Fruit fly (Drosophila melanogaster) whole organism, embryonic: ENCODE results near the gene caz.

Experiments
- Antp ChIP-seq: fragments of 200-800 bp; sonication (Bioruptor generic); optimal IDR thresholded peaks from 3 replicates; lab custom pipeline; 2016; ENCODE audit warnings: missing biosample characterization, missing genetic modification characterization
- Bteb2 ChIP-seq: fragments of 200-800 bp; sonication (Bioruptor generic); optimal IDR thresholded peaks from 2 replicates; lab custom pipeline; 2016; ENCODE audit warnings: missing biosample characterization, missing genetic modification characterization
- CG10431 ChIP-seq: fragments of 200-800 bp; sonication (Bioruptor generic); optimal IDR thresholded peaks from 3 replicates; lab custom pipeline; 2018; ENCODE audit warnings: missing biosample characterization, mild to moderate bottlenecking, missing genetic modification characterization
- CG13123 ChIP-seq: fragments of 200-800 bp; sonication (Bioruptor generic); optimal IDR thresholded peaks from 2 replicates; lab custom pipeline; 2016; ENCODE audit warnings: missing biosample characterization, missing genetic modification characterization
- CG13287 ChIP-seq: fragments of 200-800 bp; sonication (Bioruptor generic); IDR thresholded peaks from 2 replicates; pipeline ENCODE4 v1.3.6; 2022; ENCODE audit warnings: missing biosample characterization, missing genetic modification characterization; ENCODE audit not compliant: partially characterized antibody
- CG17802 ChIP-seq: fragments of 200-800 bp; sonication (Bioruptor generic); optimal IDR thresholded peaks from 2 replicates; lab custom pipeline; 2018; ENCODE audit warnings: missing biosample characterization, mild to moderate bottlenecking, missing genetic modification characterization, moderate library complexity
- CG18619 ChIP-seq: fragments of 200-800 bp; sonication (Bioruptor generic); optimal IDR thresholded peaks from 3 replicates; lab custom pipeline; 2017; ENCODE audit warnings: missing biosample characterization, mild to moderate bottlenecking, missing genetic modification characterization
- CG18764 ChIP-seq: fragments of 200-800 bp; sonication (Bioruptor generic); optimal IDR thresholded peaks from 3 replicates; lab custom pipeline; 2016; ENCODE audit warnings: missing biosample characterization, missing genetic modification characterization
- CG32532 ChIP-seq: fragments of 200-800 bp; sonication (Bioruptor generic); IDR thresholded peaks from 2 replicates; pipeline ENCODE4 v1.3.6; 2022; ENCODE audit warnings: missing biosample characterization, missing genetic modification characterization
- CG34422 ChIP-seq: fragments of 200-800 bp; sonication (Bioruptor generic); IDR thresholded peaks from 3 replicates; pipeline ENCODE4 v1.3.6; 2022; ENCODE audit warnings: missing biosample characterization, missing genetic modification characterization
- CG3847 ChIP-seq: fragments of 200-800 bp; sonication (Bioruptor generic); IDR thresholded peaks from 2 replicates; pipeline ENCODE4 v1.3.6; 2022; ENCODE audit warnings: missing biosample characterization, missing genetic modification characterization
- CG5953 ChIP-seq: fragments of 200-800 bp; sonication (Bioruptor generic); IDR thresholded peaks from 2 replicates; pipeline ENCODE4 v1.3.6; 2022; ENCODE audit warnings: missing biosample characterization, missing genetic modification characterization
- CG6854 ChIP-seq: fragments of 200-800 bp; sonication (Bioruptor generic); optimal IDR thresholded peaks from 3 replicates; lab custom pipeline; 2017; ENCODE audit warnings: missing biosample characterization, mild to moderate bottlenecking, missing genetic modification characterization
- CG7372 ChIP-seq: fragments of 200-800 bp; sonication (Bioruptor generic); IDR thresholded peaks from 2 replicates; pipeline ENCODE4 v1.3.6; 2022; ENCODE audit warnings: missing biosample characterization, missing genetic modification characterization
- CG8388 ChIP-seq: fragments of 200-800 bp; sonication (Bioruptor generic); optimal IDR thresholded peaks from 2 replicates; lab custom pipeline; 2019; ENCODE audit warnings: missing biosample characterization, mild to moderate bottlenecking, missing genetic modification characterization, moderate library complexity
- CG8765 ChIP-seq: fragments of 200-800 bp; sonication (Bioruptor generic); IDR thresholded peaks from 2 replicates; pipeline ENCODE4 v1.3.6; 2022; ENCODE audit warnings: missing biosample characterization, missing genetic modification characterization
- CG9817 ChIP-seq: fragments of 200-800 bp; sonication (Bioruptor generic); optimal IDR thresholded peaks from 2 replicates; lab custom pipeline; 2018; ENCODE audit warnings: missing biosample characterization, mild to moderate bottlenecking, missing genetic modification characterization, moderate library complexity
- CTCF ChIP-seq: fragments of 200-800 bp; sonication (Bioruptor generic); optimal IDR thresholded peaks from 2 replicates; lab custom pipeline; 2017; ENCODE audit warnings: missing biosample characterization, mild to moderate bottlenecking, missing genetic modification characterization, moderate library complexity
- Dbx ChIP-seq: fragments of 200-800 bp; sonication (Bioruptor generic); IDR thresholded peaks from 3 replicates; pipeline ENCODE4 v1.3.6; 2022; ENCODE audit warnings: missing biosample characterization, missing genetic modification characterization
- E2f1 ChIP-seq: fragments of 200-800 bp; sonication (Bioruptor generic); IDR thresholded peaks from 2 replicates; pipeline ENCODE4 v1.3.6; 2022; ENCODE audit warnings: missing biosample characterization, missing genetic modification characterization
- ERR ChIP-seq: fragments of 200-800 bp; sonication (Bioruptor generic); optimal IDR thresholded peaks from 2 replicates; lab custom pipeline; 2016; ENCODE audit warnings: missing biosample characterization, missing genetic modification characterization
- Gsc ChIP-seq: fragments of 200-800 bp; sonication (Bioruptor generic); IDR thresholded peaks from 2 replicates; pipeline ENCODE4 v1.3.6; 2022; ENCODE audit warnings: missing biosample characterization, missing genetic modification characterization
- HLH4C ChIP-seq: fragments of 200-800 bp; sonication (Bioruptor generic); IDR thresholded peaks from 3 replicates; pipeline ENCODE4 v1.3.6; 2022; ENCODE audit warnings: missing biosample characterization, missing genetic modification characterization; ENCODE audit not compliant: partially characterized antibody
- HmgZ ChIP-seq: fragments of 200-800 bp; sonication (Bioruptor generic); optimal IDR thresholded peaks from 2 replicates; lab custom pipeline; 2018; ENCODE audit warnings: missing biosample characterization, mild to moderate bottlenecking, missing genetic modification characterization
- Mes4 ChIP-seq: fragments of 200-800 bp; sonication (Bioruptor generic); optimal IDR thresholded peaks from 2 replicates; lab custom pipeline; 2016; ENCODE audit warnings: missing biosample characterization, missing genetic modification characterization
- Nf-YB ChIP-seq: fragments of 200-800 bp; sonication (Bioruptor generic); optimal IDR thresholded peaks from 3 replicates; lab custom pipeline; 2019; ENCODE audit warnings: missing biosample characterization, mild to moderate bottlenecking, missing genetic modification characterization, moderate library complexity
- Oaz ChIP-seq: fragments of 200-800 bp; sonication (Bioruptor generic); IDR thresholded peaks from 2 replicates; pipeline ENCODE4 v1.3.6; 2022; ENCODE audit warnings: missing biosample characterization, missing genetic modification characterization
- Rx ChIP-seq: fragments of 200-800 bp; sonication (Bioruptor generic); IDR thresholded peaks from 2 replicates; pipeline ENCODE4 v1.3.6; 2022; ENCODE audit warnings: missing biosample characterization, missing genetic modification characterization
- Ssrp ChIP-seq: fragments of 200-800 bp; sonication (Bioruptor generic); optimal IDR thresholded peaks from 2 replicates; lab custom pipeline; 2018; ENCODE audit warnings: missing biosample characterization, mild to moderate bottlenecking, missing genetic modification characterization, moderate library complexity
- Stat92E ChIP-seq, 3 experiments: fragments of >200 bp in 2 of 3; fragments of 200-800 bp in 1 of 3; sonication (Bioruptor generic) in 1 of 3; optimal IDR thresholded peaks; 2 replicates each; lab custom pipeline; 2017 to 2019; ENCODE audit warnings: missing biosample characterization in 3 of 3, missing genetic modification characterization in 3 of 3, mild to moderate bottlenecking in 1 of 3, moderate library complexity in 1 of 3
- Usf ChIP-seq: fragments of 200-800 bp; sonication (Bioruptor generic); optimal IDR thresholded peaks from 2 replicates; lab custom pipeline; 2017; ENCODE audit warnings: missing genotype, missing biosample characterization, missing genetic modification characterization
- Xrp1 ChIP-seq: fragments of 200-800 bp; sonication (Bioruptor generic); IDR thresholded peaks from 2 replicates; pipeline ENCODE4 v1.3.6; 2022; ENCODE audit warnings: missing biosample characterization, missing genetic modification characterization
- bbx ChIP-seq: fragments of 200-800 bp; sonication (Bioruptor generic); IDR thresholded peaks from 2 replicates; pipeline ENCODE4 v1.3.6; 2022; ENCODE audit warnings: missing biosample characterization, missing genetic modification characterization; ENCODE audit not compliant: partially characterized antibody
- chm ChIP-seq: fragments of 200-800 bp; sonication (Bioruptor generic); IDR thresholded peaks from 2 replicates; pipeline ENCODE4 v1.3.6; 2022; ENCODE audit warnings: missing biosample characterization, missing genetic modification characterization
- danr ChIP-seq: fragments of 200-800 bp; sonication (Bioruptor generic); IDR thresholded peaks from 2 replicates; pipeline ENCODE4 v1.3.6; 2022; ENCODE audit warnings: missing biosample characterization, missing genetic modification characterization
- dati ChIP-seq: fragments of 200-800 bp; sonication (Bioruptor generic); IDR thresholded peaks from 2 replicates; pipeline ENCODE4 v1.3.6; 2022; ENCODE audit warnings: missing biosample characterization, missing genetic modification characterization
- insv ChIP-seq, 2 experiments: fragments of 200-800 bp; sonication (Bioruptor generic); optimal IDR thresholded peaks; 3 replicates each; lab custom pipeline; 2016 to 2018; ENCODE audit warnings: missing biosample characterization in 2 of 2, missing genetic modification characterization in 2 of 2
- inv ChIP-seq: fragments of 200-800 bp; sonication (Bioruptor generic); IDR thresholded peaks from 2 replicates; pipeline ENCODE4 v1.3.6; 2022; ENCODE audit warnings: missing biosample characterization, missing genetic modification characterization; ENCODE audit not compliant: partially characterized antibody
- lmd ChIP-seq: fragments of 200-800 bp; sonication (Bioruptor generic); IDR thresholded peaks from 2 replicates; pipeline ENCODE4 v1.3.6; 2022; ENCODE audit warnings: missing biosample characterization, missing genetic modification characterization
- mam ChIP-seq: fragments of 200-800 bp; sonication (Bioruptor generic); optimal IDR thresholded peaks from 3 replicates; lab custom pipeline; 2016; ENCODE audit warnings: missing biosample characterization, missing genetic modification characterization
- mld ChIP-seq: fragments of 200-800 bp; sonication (Bioruptor generic); IDR thresholded peaks from 3 replicates; pipeline ENCODE4 v1.3.6; 2022; ENCODE audit warnings: missing biosample characterization, missing genetic modification characterization; ENCODE audit not compliant: partially characterized antibody
- oc ChIP-seq: fragments of 200-800 bp; sonication (Bioruptor generic); optimal IDR thresholded peaks from 2 replicates; lab custom pipeline; 2018; ENCODE audit warnings: missing biosample characterization, mild to moderate bottlenecking, missing genetic modification characterization, moderate library complexity
- pita ChIP-seq: fragments of 200-800 bp; sonication (Bioruptor generic); optimal IDR thresholded peaks from 2 replicates; lab custom pipeline; 2017; ENCODE audit warnings: missing biosample characterization, mild to moderate bottlenecking, missing genetic modification characterization
- schlank ChIP-seq: fragments of 200-800 bp; sonication (Bioruptor generic); optimal IDR thresholded peaks from 2 replicates; lab custom pipeline; 2018; ENCODE audit warnings: missing biosample characterization, mild to moderate bottlenecking, missing genetic modification characterization
- sisA ChIP-seq: fragments of 200-800 bp; sonication (Bioruptor generic); IDR thresholded peaks from 2 replicates; pipeline ENCODE4 v1.3.6; 2022; ENCODE audit warnings: missing biosample characterization, missing genetic modification characterization
- stc ChIP-seq: fragments of 200-800 bp; sonication (Bioruptor generic); IDR thresholded peaks from 2 replicates; pipeline ENCODE4 v1.3.6; 2022; ENCODE audit warnings: missing biosample characterization, missing genetic modification characterization
- unpg ChIP-seq: fragments of 200-800 bp; sonication (Bioruptor generic); optimal IDR thresholded peaks from 3 replicates; lab custom pipeline; 2018; ENCODE audit warnings: missing biosample characterization, mild to moderate bottlenecking, missing genetic modification characterization, moderate library complexity
- usp ChIP-seq: fragments of >200 bp; optimal IDR thresholded peaks from 2 replicates; lab custom pipeline; 2017; ENCODE audit warnings: missing biosample characterization, missing genetic modification characterization
- wdn ChIP-seq: fragments of 200-800 bp; sonication (Bioruptor generic); IDR thresholded peaks from 2 replicates; pipeline ENCODE4 v1.3.6; 2022; ENCODE audit warnings: missing biosample characterization, missing genetic modification characterization
- zf30C ChIP-seq: fragments of 200-800 bp; sonication (Bioruptor generic); optimal IDR thresholded peaks from 3 replicates; lab custom pipeline; 2018; ENCODE audit warnings: missing biosample characterization, mild to moderate bottlenecking, missing genetic modification characterization
- zfh2 ChIP-seq: fragments of 200-800 bp; sonication (Bioruptor generic); optimal IDR thresholded peaks from 2 replicates; lab custom pipeline; 2016; ENCODE audit warnings: missing biosample characterization, missing genetic modification characterization

caz gene

DNA sequence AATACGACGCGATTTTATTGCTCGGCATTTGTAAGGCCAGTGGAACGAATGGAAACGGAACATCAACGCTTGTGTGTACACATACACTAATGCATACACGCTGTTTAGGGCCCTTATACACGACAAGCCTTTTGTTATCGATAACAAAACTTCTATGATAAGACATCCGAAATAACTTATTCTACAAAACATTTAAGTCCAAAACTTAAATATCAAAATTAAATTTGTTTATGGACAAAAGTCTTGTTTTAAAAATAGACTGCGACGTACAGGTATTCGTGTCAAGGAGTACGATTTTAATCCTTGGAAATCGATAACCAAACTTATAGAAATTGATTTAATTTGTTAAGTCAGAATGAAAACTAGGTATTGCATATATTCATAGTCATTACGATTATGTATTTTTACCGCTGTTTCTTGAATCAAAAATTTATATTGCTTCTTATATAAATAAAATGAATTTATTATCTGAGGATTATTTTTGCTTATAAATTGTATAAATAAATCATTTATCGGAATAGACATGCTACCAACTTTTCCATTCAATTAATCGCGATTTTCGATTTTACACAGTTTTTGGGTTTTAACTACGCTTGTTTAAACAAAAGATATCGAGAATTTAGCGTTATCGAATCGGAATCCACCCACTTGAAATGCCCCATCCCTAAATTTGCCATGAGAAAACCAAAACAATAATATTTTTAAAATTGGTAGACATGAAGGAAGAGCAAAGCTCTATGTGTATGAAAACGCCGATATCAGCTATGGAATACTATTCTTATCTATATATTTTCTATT lies 24.7 kb downstream of the caz start, which contains the start of the genes CG9915 and SWIP (continued):
- TF ChIP-seq CG10431 (GFP tag; lab: Kevin White, UChicago) (no peak), dati (GFP tag; lab: Robert Waterston, UW) (no peak), Gsc (GFP tag; lab: Robert Waterston, UW) (no peak), CG3847 (GFP tag; lab: Robert Waterston, UW) (peak; percentile 24; the same call in 1 of the 2 replicates), sisA (GFP tag; lab: Robert Waterston, UW) (no peak), Stat92E (GFP tag; optimal IDR thresholded peaks at IDR 0.05; lab: Kevin White, UChicago) (no peak), CG9817 (tag; lab: Kevin White, UChicago) (no peak), HLH4C (peak; percentile 83), Antp (GFP tag; lab: Kevin White, UChicago) (no peak), CG34422 (GFP tag; lab: Robert Waterston, UW) (no peak), chm (no peak), Rx (no peak), CG5953 (GFP tag; lab: Robert Waterston, UW) (no peak), Oaz (GFP tag; lab: Robert Waterston, UW) (no peak), CG7372 (GFP tag; lab: Robert Waterston, UW) (no peak), mld (GFP tag; lab: Robert Waterston, UW) (peak; percentile 81), pita (GFP tag; lab: Kevin White, UChicago) (no peak), CG18764 (GFP tag; lab: Kevin White, UChicago) (peak; percentile 100), insv (GFP tag; optimal IDR thresholded peaks at IDR 0.05; lab: Kevin White, UChicago) (no peak), Ssrp (tag; lab: Kevin White, UChicago) (peak; percentile 7), danr (GFP tag; lab: Robert Waterston, UW) (no peak), CG18619 (GFP tag; lab: Kevin White, UChicago) (peak; percentile 12), unpg (peak; percentile 7), bbx (peak; percentile 71), inv (no peak), CG8388 (no peak), ERR (GFP tag; lab: Kevin White, UChicago) (no peak), mam (GFP tag; lab: Kevin White, UChicago) (no peak), E2f1 (GFP tag; lab: Robert Waterston, UW) (no peak), CG13123 (GFP tag; lab: Kevin White, UChicago) (no peak), schlank (no peak), Dbx (GFP tag; lab: Robert Waterston, UW) (no peak), CG13287 (GFP tag; lab: Robert Waterston, UW) (peak; percentile 47; the same call in 1 of the 2 replicates), Bteb2 (GFP tag; lab: Kevin White, UChicago) (no peak), Xrp1 (GFP tag; lab: Robert Waterston, UW) (peak; percentile 26; the same call in 1 of the 2 replicates), wdn (GFP tag; lab: Robert Waterston, UW) (no peak), usp (GFP tag; lab: Kevin White, UChicago) (no peak), lmd (GFP tag; lab: Robert Waterston, UW) (no peak; the same call in 1 of the 2 replicates), Nf-YB (GFP tag; lab: Kevin White, UChicago) (no peak), oc (tag; lab: Kevin White, UChicago) (no peak), CTCF (no peak), CG17802 (tag; lab: Kevin White, UChicago) (no peak), stc (GFP tag; lab: Robert Waterston, UW) (no peak), CG6854 (GFP tag; lab: Kevin White, UChicago) (no peak), zfh2 (GFP tag; lab: Kevin White, UChicago) (no peak), Mes4 (GFP tag; lab: Kevin White, UChicago) (no peak), zf30C (GFP tag; lab: Kevin White, UChicago) (no peak), HmgZ (tag; lab: Kevin White, UChicago) (no peak), Usf (GFP tag; lab: Kevin White, UChicago) (no peak), CG8765 (GFP tag; lab: Robert Waterston, UW) (no peak), CG32532 (GFP tag; lab: Robert Waterston, UW) (no peak)
